Worm (Caenorhabditis elegans) whole organism, L4 larva: ENCODE data around the gene vps-53.

ENCODE experiments used
- D1046.2 ChIP-seq: fragments of 200-800 bp; sonication (Bioruptor generic); IDR thresholded peaks from 2 replicates; pipeline ENCODE4 v1.3.6; 2022; ENCODE audit warnings: missing genetic modification characterization, missing compliant biosample characterization
- F10B5.3 ChIP-seq: sonication (generic microtip); optimal IDR thresholded peaks from 2 replicates; lab custom pipeline; 2016; ENCODE audit warnings: mild to moderate bottlenecking, missing genetic modification characterization, missing compliant biosample characterization
- F26F4.8 ChIP-seq: fragments of 200-800 bp; sonication (Bioruptor generic); conservative IDR thresholded peaks from 2 replicates; pipeline ENCODE4 v1.3.6; 2022; ENCODE audit warnings: missing genetic modification characterization, missing compliant biosample characterization
- F49E8.2 ChIP-seq: sonication (generic microtip); optimal IDR thresholded peaks from 2 replicates; lab custom pipeline; 2016; ENCODE audit warnings: missing compliant biosample characterization, mild to moderate bottlenecking, missing genetic modification characterization, borderline replicate concordance
- T20F7.1 ChIP-seq: fragments of 200-800 bp; sonication (Bioruptor generic); optimal IDR thresholded peaks from 2 replicates; lab custom pipeline; 2018; ENCODE audit warnings: mild to moderate bottlenecking, missing genetic modification characterization, missing compliant biosample characterization
- Y5F2A.4 ChIP-seq: fragments of 200-800 bp; sonication (Bioruptor generic); optimal IDR thresholded peaks from 2 replicates; lab custom pipeline; 2018; ENCODE audit warnings: mild to moderate bottlenecking, missing genetic modification characterization, missing compliant biosample characterization
- ama-1 ChIP-seq: fragments of 150-350 bp; optimal IDR thresholded peaks from 2 replicates; lab custom pipeline; 2014; ENCODE audit warnings: inconsistent platforms, mixed read lengths
- attf-4 ChIP-seq: sonication (generic microtip); optimal IDR thresholded peaks from 3 replicates; lab custom pipeline; 2017; ENCODE audit warnings: missing biosample characterization, missing genetic modification characterization
- ceh-32 ChIP-seq: sonication (generic microtip); optimal IDR thresholded peaks from 2 replicates; lab custom pipeline; 2016; ENCODE audit warnings: mild to moderate bottlenecking, missing genetic modification characterization, missing compliant biosample characterization; ENCODE audit not compliant: poor library complexity
- ceh-44 ChIP-seq: fragments of 200-800 bp; sonication (Bioruptor generic); IDR thresholded peaks from 2 replicates; pipeline ENCODE4 v1.3.6; 2022; ENCODE audit warnings: missing genetic modification reagents, missing genetic modification characterization, missing compliant biosample characterization
- ceh-62 ChIP-seq: sonication (generic microtip); optimal IDR thresholded peaks from 2 replicates; lab custom pipeline; 2017; ENCODE audit warnings: missing biosample characterization, missing genetic modification characterization
- ceh-82 ChIP-seq: sonication (generic microtip); optimal IDR thresholded peaks from 2 replicates; lab custom pipeline; 2017; ENCODE audit warnings: missing biosample characterization, missing genetic modification characterization
- ces-1 ChIP-seq: fragments of 150-350 bp; sonication (generic microtip); optimal IDR thresholded peaks from 4 replicates; lab custom pipeline; 2014; ENCODE audit warnings: missing biosample characterization, missing genetic modification reagents, missing genetic modification characterization
- cey-2 ChIP-seq: sonication (generic microtip); optimal IDR thresholded peaks from 3 replicates; lab custom pipeline; 2017; ENCODE audit warnings: missing genetic modification characterization, mild to moderate bottlenecking, missing compliant biosample characterization, antibody characterized with exemption, borderline replicate concordance; ENCODE audit not compliant: insufficient read depth
- daf-12 ChIP-seq: fragments of 150-350 bp; optimal IDR thresholded peaks from 2 replicates; lab custom pipeline; 2014; ENCODE audit warnings: missing biosample characterization, missing genetic modification reagents, missing genetic modification characterization
- daf-19 ChIP-seq: fragments of 200-800 bp; sonication (Bioruptor generic); conservative IDR thresholded peaks from 2 replicates; pipeline ENCODE4 v1.3.6; 2022; ENCODE audit warnings: missing genetic modification characterization, missing compliant biosample characterization
- daf-8 ChIP-seq: fragments of 200-800 bp; sonication (Bioruptor generic); IDR thresholded peaks from 2 replicates; pipeline ENCODE4 v1.3.6; 2022; ENCODE audit warnings: missing genetic modification characterization, missing compliant biosample characterization
- dmd-8 ChIP-seq: fragments of 200-800 bp; sonication (Bioruptor generic); IDR thresholded peaks from 2 replicates; pipeline ENCODE4 v1.3.6; 2022; ENCODE audit warnings: missing genetic modification characterization, missing compliant biosample characterization
- duxl-1 ChIP-seq: sonication (generic microtip); optimal IDR thresholded peaks from 2 replicates; lab custom pipeline; 2016; ENCODE audit warnings: mild to moderate bottlenecking, missing genetic modification characterization, moderate library complexity, missing compliant biosample characterization; ENCODE audit not compliant: poor library complexity
- dve-1 ChIP-seq: sonication (generic microtip); optimal IDR thresholded peaks from 2 replicates; lab custom pipeline; 2017; ENCODE audit warnings: antibody characterized with exemption, mild to moderate bottlenecking, missing genetic modification characterization, missing compliant biosample characterization; ENCODE audit not compliant: insufficient read depth
- egl-27 ChIP-seq: sonication (generic microtip); optimal IDR thresholded peaks from 3 replicates; lab custom pipeline; 2017; ENCODE audit warnings: missing biosample characterization, missing genetic modification reagents, missing genetic modification characterization
- egl-43 ChIP-seq: fragments of 200-800 bp; sonication (Bioruptor generic); IDR thresholded peaks from 2 replicates; pipeline ENCODE4 v1.3.6; 2022; ENCODE audit warnings: missing genetic modification reagents, missing genetic modification characterization, missing compliant biosample characterization
- fos-1 ChIP-seq: fragments of 150-350 bp; optimal IDR thresholded peaks from 2 replicates; lab custom pipeline; 2014; ENCODE audit warnings: missing biosample characterization, missing genetic modification characterization
- gei-8 ChIP-seq: fragments of 200-800 bp; sonication (Bioruptor generic); optimal IDR thresholded peaks from 2 replicates; lab custom pipeline; 2018; ENCODE audit warnings: mild to moderate bottlenecking, missing genetic modification characterization, missing compliant biosample characterization
- hlh-11 ChIP-seq: fragments of 200-800 bp; sonication (Bioruptor generic); optimal IDR thresholded peaks from 2 replicates; lab custom pipeline; 2018; ENCODE audit warnings: mild to moderate bottlenecking, missing genetic modification characterization, missing compliant biosample characterization
- hmg-1.1 ChIP-seq: fragments of 200-800 bp; sonication (Bioruptor generic); IDR thresholded peaks from 2 replicates; pipeline ENCODE4 v1.3.6; 2022; ENCODE audit warnings: missing genetic modification reagents, missing genetic modification characterization, missing compliant biosample characterization
- lim-7 ChIP-seq: fragments of 200-800 bp; sonication (Bioruptor generic); IDR thresholded peaks from 2 replicates; pipeline ENCODE4 v1.3.6; 2022; ENCODE audit warnings: missing genetic modification characterization, missing compliant biosample characterization
- lin-29 ChIP-seq: fragments of 200-800 bp; sonication (Bioruptor generic); IDR thresholded peaks from 2 replicates; pipeline ENCODE4 v1.3.6; 2022; ENCODE audit warnings: missing genetic modification reagents, missing genetic modification characterization, missing compliant biosample characterization
- madf-5 ChIP-seq, 2 experiments: fragments of 200-800 bp; sonication (Bioruptor generic); IDR thresholded peaks; 2 replicates each; pipeline ENCODE4 v1.3.6; 2022; ENCODE audit warnings: missing compliant biosample characterization in 2 of 2, missing genetic modification characterization in 2 of 2
- madf-9 ChIP-seq: fragments of 200-800 bp; sonication (Bioruptor generic); conservative IDR thresholded peaks from 2 replicates; pipeline ENCODE4 v1.3.6; 2022; ENCODE audit warnings: missing genetic modification reagents, missing genetic modification characterization, missing compliant biosample characterization
- mdl-1 ChIP-seq, 2 experiments: fragments of 150-350 bp in 1 of 2; sonication (generic microtip) in 1 of 2; optimal IDR thresholded peaks; 2 replicates each; lab custom pipeline; 2014 to 2017; ENCODE audit warnings: missing biosample characterization in 2 of 2, missing genetic modification characterization in 2 of 2
- mep-1 ChIP-seq: fragments of 150-350 bp; sonication (generic microtip); optimal IDR thresholded peaks from 3 replicates; lab custom pipeline; 2014; ENCODE audit warnings: missing biosample characterization, missing genetic modification characterization
- mxl-2 ChIP-seq: fragments of 200-800 bp; sonication (Bioruptor generic); conservative IDR thresholded peaks from 2 replicates; pipeline ENCODE4 v1.3.6; 2022; ENCODE audit warnings: missing genetic modification reagents, missing genetic modification characterization, missing compliant biosample characterization
- mxl-3 ChIP-seq: fragments of 200-800 bp; sonication (Bioruptor generic); optimal IDR thresholded peaks from 2 replicates; lab custom pipeline; 2018; ENCODE audit warnings: mild to moderate bottlenecking, missing genetic modification characterization, missing compliant biosample characterization
- nhr-111 ChIP-seq: fragments of 200-800 bp; sonication (Bioruptor generic); optimal IDR thresholded peaks from 2 replicates; lab custom pipeline; 2018; ENCODE audit warnings: mild to moderate bottlenecking, missing genetic modification characterization, missing compliant biosample characterization
- nhr-41 ChIP-seq: fragments of 200-800 bp; sonication (Bioruptor generic); IDR thresholded peaks from 2 replicates; pipeline ENCODE4 v1.3.6; 2022; ENCODE audit warnings: missing genetic modification reagents, missing genetic modification characterization, missing compliant biosample characterization
- nhr-77 ChIP-seq: fragments of 150-350 bp; optimal IDR thresholded peaks from 2 replicates; lab custom pipeline; 2014; ENCODE audit warnings: missing biosample characterization, missing genetic modification characterization
- pha-4 ChIP-seq, 2 experiments: fragments of 150-350 bp in 1 of 2; fragments of 200-800 bp in 1 of 2; sonication (Bioruptor generic) in 1 of 2; IDR thresholded peaks in 1 of 2; optimal IDR thresholded peaks in 1 of 2; 2 replicates each; pipeline versions ENCODE4 v1.3.6 to Lab custom; 2014 to 2022; ENCODE audit warnings: missing genetic modification characterization in 2 of 2, missing genetic modification reagents in 2 of 2, missing biosample characterization in 1 of 2, missing compliant biosample characterization in 1 of 2
- rbr-2 ChIP-seq: sonication (generic microtip); optimal IDR thresholded peaks from 2 replicates; lab custom pipeline; 2016; ENCODE audit warnings: missing genotype, missing genetic modification characterization, missing compliant biosample characterization
- sdz-12 ChIP-seq: fragments of 200-800 bp; sonication (Bioruptor generic); optimal IDR thresholded peaks from 2 replicates; lab custom pipeline; 2018; ENCODE audit warnings: mild to moderate bottlenecking, missing genetic modification characterization, missing compliant biosample characterization
- set-16 ChIP-seq: fragments of 200-800 bp; sonication (Bioruptor generic); IDR thresholded peaks from 2 replicates; pipeline ENCODE4 v1.3.6; 2022; ENCODE audit warnings: missing genetic modification reagents, missing genetic modification characterization, missing compliant biosample characterization
- skn-1 ChIP-seq: fragments of 150-350 bp; optimal IDR thresholded peaks from 2 replicates; lab custom pipeline; 2014; ENCODE audit warnings: missing biosample characterization, missing genetic modification characterization
- snpc-4 ChIP-seq: fragments of 150-350 bp; optimal IDR thresholded peaks from 2 replicates; lab custom pipeline; 2014; ENCODE audit warnings: missing biosample characterization, missing genetic modification characterization
- unc-39 ChIP-seq: sonication (generic microtip); optimal IDR thresholded peaks from 2 replicates; lab custom pipeline; 2017; ENCODE audit warnings: missing biosample characterization, missing genetic modification characterization
- unc-62 ChIP-seq, 3 experiments: fragments of 150-350 bp in 1 of 3; sonication (generic microtip); optimal IDR thresholded peaks in 2 of 3; peaks in 1 of 3; 1 replicate in 1 of 3; 2 replicates in 2 of 3; lab custom pipeline; 2014 to 2017; ENCODE audit warnings: missing biosample characterization in 3 of 3, missing genetic modification characterization in 3 of 3, missing genetic modification reagents in 3 of 3, missing genotype in 1 of 3
- zfp-2 ChIP-seq: sonication (generic microtip); optimal IDR thresholded peaks from 2 replicates; lab custom pipeline; 2016; ENCODE audit warnings: mild to moderate bottlenecking, missing genetic modification characterization, missing compliant biosample characterization
- zip-11 ChIP-seq: fragments of 200-800 bp; sonication (Bioruptor generic); IDR thresholded peaks from 2 replicates; pipeline ENCODE4 v1.3.6; 2022; ENCODE audit warnings: missing genetic modification characterization, missing compliant biosample characterization
- ztf-7 ChIP-seq: fragments of 150-350 bp; optimal IDR thresholded peaks from 2 replicates; lab custom pipeline; 2014; ENCODE audit warnings: missing biosample characterization, missing genetic modification characterization

vps-53 gene

DNA sequence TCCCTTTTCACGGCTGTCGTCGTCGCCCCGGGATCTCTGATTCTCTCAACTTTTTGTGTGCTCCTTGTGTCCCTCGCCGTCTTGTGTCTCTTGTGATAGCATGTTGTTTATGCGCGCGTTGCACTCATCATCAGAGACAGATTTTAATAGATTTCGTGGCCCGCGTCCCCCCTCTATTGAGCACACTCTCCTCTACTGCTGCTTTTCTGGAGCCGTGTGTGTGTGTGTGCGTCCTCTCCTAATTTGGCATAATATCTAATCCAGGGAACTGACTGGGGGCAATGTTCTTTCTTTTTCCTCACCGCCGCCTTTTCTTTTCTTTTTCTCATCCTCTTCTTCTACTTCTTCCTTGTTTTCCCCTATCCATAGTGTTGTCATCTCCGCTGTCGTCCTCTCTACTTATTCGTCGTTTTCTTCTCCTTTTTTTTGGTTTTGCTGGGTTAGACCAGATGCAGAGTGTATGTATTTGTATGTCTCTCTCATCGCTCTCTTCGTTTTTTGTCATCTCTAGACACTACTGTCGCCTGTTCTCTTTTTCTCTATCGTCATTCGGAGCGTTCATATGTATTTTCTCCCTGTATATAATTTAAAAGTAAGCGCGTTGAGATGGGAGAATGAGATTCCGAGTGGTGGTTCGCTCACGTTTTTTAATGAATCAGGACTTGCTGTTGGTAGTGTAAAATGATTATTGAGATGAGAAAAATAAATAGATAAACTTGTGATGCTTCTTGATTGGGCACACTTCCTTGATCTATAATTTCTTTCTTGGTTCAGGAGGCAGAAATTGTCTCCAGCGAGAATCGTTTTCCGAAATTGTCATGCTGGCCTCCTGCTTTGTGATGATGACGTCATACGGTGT lies 53.3 kb downstream of the vps-53 start:
- TF ChIP-seq ces-1 (GFP tag; lab: Kevin White, UChicago) (no peak), daf-8 (no peak), egl-27 (tag; lab: Kevin White, UChicago) (no peak), ceh-82 (tag; lab: Kevin White, UChicago) (no peak), hmg-1.1 (GFP tag; lab: Robert Waterston, UW) (peak; percentile 41; the same call in 1 of the 2 replicates), hlh-11 (tag; lab: Kevin White, UChicago) (peak; percentile 39), cey-2 (tag; lab: Kevin White, UChicago) (no peak), attf-4 (tag; lab: Kevin White, UChicago) (no peak), ceh-62 (tag; lab: Kevin White, UChicago) (no peak), daf-12 (tag; lab: Kevin White, UChicago) (no peak), mep-1 (tag; lab: Kevin White, UChicago) (no peak), nhr-77 (tag; lab: Kevin White, UChicago) (no peak), skn-1 (tag; lab: Kevin White, UChicago) (no peak), daf-19 (GFP tag; lab: Robert Waterston, UW) (no peak), madf-9 (GFP tag; lab: Robert Waterston, UW) (no peak), nhr-41 (GFP tag; lab: Robert Waterston, UW) (no peak), F10B5.3 (tag; lab: Kevin White, UChicago) (no peak), set-16 (GFP tag; lab: Robert Waterston, UW) (peak; percentile 26; the same call in 1 of the 2 replicates), mxl-3 (GFP tag; lab: Kevin White, UChicago) (peak; percentile 41), mxl-2 (no peak), dmd-8 (GFP tag; lab: Robert Waterston, UW) (no peak), madf-5 (GFP tag; IDR thresholded peaks at IDR 0.05; lab: Robert Waterston, UW) (no peak), mdl-1 (tag; optimal IDR thresholded peaks at IDR 0.05; lab: Kevin White, UChicago) (no peak), nhr-111 (GFP tag; lab: Kevin White, UChicago) (no peak), gei-8 (GFP tag; lab: Kevin White, UChicago) (no peak), unc-62 (GFP tag; optimal IDR thresholded peaks at IDR 0.05 in 1 of 2; lab: Kevin White, UChicago) (peak in 1 of 2 experiments; percentile 94), unc-62 (tag; optimal IDR thresholded peaks at IDR 0.05; lab: Kevin White, UChicago) (no peak), ama-1 (lab: Kevin White, UChicago) (no peak), dve-1 (peak; percentile 55), ztf-7 (tag; lab: Kevin White, UChicago) (no peak), fos-1 (tag; lab: Kevin White, UChicago) (no peak), zfp-2 (tag; lab: Kevin White, UChicago) (no peak), F49E8.2 (tag; lab: Kevin White, UChicago) (no peak), duxl-1 (tag; lab: Kevin White, UChicago) (no peak), lin-29 (no peak), F26F4.8 (GFP tag; lab: Robert Waterston, UW) (no peak), rbr-2 (tag; lab: Kevin White, UChicago) (peak; percentile 73), zip-11 (GFP tag; lab: Robert Waterston, UW) (no peak), pha-4 (GFP tag; IDR thresholded peaks at IDR 0.05; lab: Robert Waterston, UW) (no peak), pha-4 (tag; optimal IDR thresholded peaks at IDR 0.05; lab: Kevin White, UChicago) (no peak), ceh-32 (tag; lab: Kevin White, UChicago) (no peak), Y5F2A.4 (GFP tag; lab: Kevin White, UChicago) (no peak), snpc-4 (no peak), T20F7.1 (no peak), sdz-12 (GFP tag; lab: Kevin White, UChicago) (no peak), unc-39 (tag; lab: Kevin White, UChicago) (no peak), ceh-44 (no peak), D1046.2 (GFP tag; lab: Robert Waterston, UW) (no peak), lim-7 (no peak), egl-43 (GFP tag; lab: Robert Waterston, UW) (0 out of 2 replicates have a peak, but pooled peaks have one; percentile 14)
